Fruit fly (Drosophila melanogaster) whole organism, embryonic: ENCODE data around the gene GstT4.

Experiments
- Aef1 ChIP-seq: fragments of 200-800 bp; sonication (Bioruptor generic); IDR thresholded peaks from 3 replicates; pipeline ENCODE4 v1.3.6; 2022; ENCODE audit warnings: missing biosample characterization, missing genetic modification characterization
- CG10147 ChIP-seq: fragments of 200-800 bp; sonication (Bioruptor generic); optimal IDR thresholded peaks from 2 replicates; lab custom pipeline; 2019; ENCODE audit warnings: missing biosample characterization, mild to moderate bottlenecking, missing genetic modification characterization, moderate library complexity
- CG10366 ChIP-seq: fragments of 200-800 bp; sonication (Bioruptor generic); IDR thresholded peaks from 2 replicates; pipeline ENCODE4 v1.3.6; 2022; ENCODE audit warnings: missing biosample characterization, missing genetic modification characterization
- CG10565 ChIP-seq: fragments of 200-800 bp; sonication (Bioruptor generic); optimal IDR thresholded peaks from 3 replicates; lab custom pipeline; 2016; ENCODE audit warnings: missing biosample characterization, mild to moderate bottlenecking, missing genetic modification characterization
- CG13624 ChIP-seq: fragments of 200-800 bp; sonication (Bioruptor generic); optimal IDR thresholded peaks from 2 replicates; lab custom pipeline; 2016; ENCODE audit warnings: missing biosample characterization, missing genetic modification characterization
- CG13775 ChIP-seq: fragments of 200-800 bp; sonication (Bioruptor generic); optimal IDR thresholded peaks from 3 replicates; lab custom pipeline; 2017; ENCODE audit warnings: missing biosample characterization, mild to moderate bottlenecking, missing genetic modification characterization
- CG1529 ChIP-seq: fragments of 200-800 bp; sonication (Bioruptor generic); optimal IDR thresholded peaks from 3 replicates; lab custom pipeline; 2018; ENCODE audit warnings: missing biosample characterization, missing genetic modification characterization
- CG1647 ChIP-seq: fragments of 200-800 bp; sonication (Bioruptor generic); optimal IDR thresholded peaks from 3 replicates; lab custom pipeline; 2016; ENCODE audit warnings: missing biosample characterization, missing genetic modification characterization
- CG1832 ChIP-seq: fragments of 200-800 bp; sonication (Bioruptor generic); optimal IDR thresholded peaks from 2 replicates; lab custom pipeline; 2017; ENCODE audit warnings: missing biosample characterization, mild to moderate bottlenecking, missing genetic modification characterization, inconsistent platforms
- CG18619 ChIP-seq: fragments of 200-800 bp; sonication (Bioruptor generic); optimal IDR thresholded peaks from 3 replicates; lab custom pipeline; 2017; ENCODE audit warnings: missing biosample characterization, mild to moderate bottlenecking, missing genetic modification characterization
- CG2116 ChIP-seq: fragments of 200-800 bp; sonication (Bioruptor generic); optimal IDR thresholded peaks from 3 replicates; lab custom pipeline; 2018; ENCODE audit warnings: missing biosample characterization, mild to moderate bottlenecking, missing genetic modification characterization
- CG2199 ChIP-seq: fragments of 200-800 bp; sonication (Bioruptor generic); IDR thresholded peaks from 3 replicates; pipeline ENCODE4 v1.3.6; 2022; ENCODE audit warnings: missing biosample characterization, missing genetic modification characterization
- CG2712 ChIP-seq: fragments of 200-800 bp; optimal IDR thresholded peaks from 3 replicates; lab custom pipeline; 2019; ENCODE audit warnings: missing biosample characterization, mild to moderate bottlenecking, missing genetic modification characterization, moderate library complexity
- CG31365 ChIP-seq: fragments of 200-800 bp; sonication (Bioruptor generic); optimal IDR thresholded peaks from 2 replicates; lab custom pipeline; 2018; ENCODE audit warnings: missing biosample characterization, mild to moderate bottlenecking, missing genetic modification characterization
- CG31441 ChIP-seq: fragments of 200-800 bp; sonication (Bioruptor generic); IDR thresholded peaks from 2 replicates; pipeline ENCODE4 v1.3.6; 2022; ENCODE audit warnings: missing biosample characterization, missing genetic modification characterization
- CG3163 ChIP-seq: fragments of 200-800 bp; sonication (Bioruptor generic); optimal IDR thresholded peaks from 3 replicates; lab custom pipeline; 2016; ENCODE audit warnings: missing biosample characterization, missing genetic modification characterization
- CG3847 ChIP-seq: fragments of 200-800 bp; sonication (Bioruptor generic); IDR thresholded peaks from 2 replicates; pipeline ENCODE4 v1.3.6; 2022; ENCODE audit warnings: missing biosample characterization, missing genetic modification characterization
- CG42726 ChIP-seq: fragments of 200-800 bp; sonication (Bioruptor generic); IDR thresholded peaks from 2 replicates; pipeline ENCODE4 v1.3.6; 2022; ENCODE audit warnings: missing biosample characterization, missing genetic modification characterization; ENCODE audit not compliant: partially characterized antibody
- CG9932 ChIP-seq: fragments of 200-800 bp; sonication (Bioruptor generic); IDR thresholded peaks from 2 replicates; pipeline ENCODE4 v1.3.6; 2022; ENCODE audit warnings: missing biosample characterization, missing genetic modification characterization
- CoRest ChIP-seq: fragments of 200-800 bp; sonication (Bioruptor generic); optimal IDR thresholded peaks from 3 replicates; lab custom pipeline; 2018; ENCODE audit warnings: missing biosample characterization, mild to moderate bottlenecking, missing genetic modification characterization, moderate library complexity
- CrebB ChIP-seq: fragments of 200-800 bp; sonication (Bioruptor generic); optimal IDR thresholded peaks from 3 replicates; lab custom pipeline; 2018; ENCODE audit warnings: missing biosample characterization, mild to moderate bottlenecking, missing genetic modification characterization
- Dek ChIP-seq: fragments of 200-800 bp; sonication (Bioruptor generic); optimal IDR thresholded peaks from 3 replicates; lab custom pipeline; 2019; ENCODE audit warnings: missing biosample characterization, mild to moderate bottlenecking, missing genetic modification characterization, moderate library complexity
- Dip2 ChIP-seq: fragments of 200-800 bp; sonication (Bioruptor generic); IDR thresholded peaks from 2 replicates; pipeline ENCODE4 v1.3.6; 2022; ENCODE audit warnings: missing biosample characterization, missing genetic modification characterization
- Hand ChIP-seq: fragments of 200-800 bp; sonication (Bioruptor generic); optimal IDR thresholded peaks from 2 replicates; lab custom pipeline; 2017; ENCODE audit warnings: mild to moderate bottlenecking, missing biosample characterization, missing genetic modification reagents, missing genetic modification characterization
- Hmr ChIP-seq: fragments of 200-800 bp; sonication (Bioruptor generic); optimal IDR thresholded peaks from 3 replicates; lab custom pipeline; 2017; ENCODE audit warnings: mild to moderate bottlenecking, missing biosample characterization, missing genetic modification reagents, missing genetic modification characterization
- Hr3 ChIP-seq: fragments of 200-800 bp; sonication (Bioruptor generic); optimal IDR thresholded peaks from 3 replicates; lab custom pipeline; 2016; ENCODE audit warnings: missing biosample characterization, missing genetic modification characterization
- NC2α ChIP-seq: fragments of 200-800 bp; sonication (Bioruptor generic); optimal IDR thresholded peaks from 2 replicates; lab custom pipeline; 2016; ENCODE audit warnings: missing biosample characterization, missing genetic modification characterization
- NfI ChIP-seq: fragments of 200-800 bp; sonication (Bioruptor generic); optimal IDR thresholded peaks from 3 replicates; lab custom pipeline; 2018; ENCODE audit warnings: missing biosample characterization, mild to moderate bottlenecking, missing genetic modification characterization, moderate library complexity
- Opbp ChIP-seq: fragments of 200-800 bp; sonication (Bioruptor generic); IDR thresholded peaks from 3 replicates; pipeline ENCODE4 v1.3.6; 2022; ENCODE audit warnings: missing biosample characterization, missing genetic modification characterization; ENCODE audit not compliant: partially characterized antibody
- PHDP ChIP-seq: fragments of 200-800 bp; sonication (Bioruptor generic); optimal IDR thresholded peaks from 3 replicates; lab custom pipeline; 2018; ENCODE audit warnings: missing biosample characterization, mild to moderate bottlenecking, missing genetic modification characterization, moderate library complexity
- Pdp1 ChIP-seq, 2 experiments: fragments of 200-800 bp; sonication (Bioruptor generic); optimal IDR thresholded peaks; 3 replicates each; lab custom pipeline; 2016; ENCODE audit warnings: missing biosample characterization in 2 of 2, missing genetic modification characterization in 2 of 2, mild to moderate bottlenecking in 1 of 2, moderate library complexity in 1 of 2
- Ptx1 ChIP-seq: fragments of 200-800 bp; sonication (Bioruptor generic); IDR thresholded peaks from 2 replicates; pipeline ENCODE4 v1.3.6; 2022; ENCODE audit warnings: missing biosample characterization, missing genetic modification characterization
- Rx ChIP-seq: fragments of 200-800 bp; sonication (Bioruptor generic); IDR thresholded peaks from 2 replicates; pipeline ENCODE4 v1.3.6; 2022; ENCODE audit warnings: missing biosample characterization, missing genetic modification characterization
- Sox102F ChIP-seq: fragments of 200-800 bp; sonication (Bioruptor generic); optimal IDR thresholded peaks from 2 replicates; lab custom pipeline; 2018; ENCODE audit warnings: missing biosample characterization, mild to moderate bottlenecking, missing genetic modification characterization, moderate library complexity
- Spps ChIP-seq: fragments of 200-800 bp; sonication (Bioruptor generic); optimal IDR thresholded peaks from 2 replicates; lab custom pipeline; 2018; ENCODE audit warnings: missing biosample characterization, mild to moderate bottlenecking, missing genetic modification characterization
- TFAM ChIP-seq: fragments of 200-800 bp; sonication (Bioruptor generic); optimal IDR thresholded peaks from 2 replicates; lab custom pipeline; 2017; ENCODE audit warnings: missing biosample characterization, missing genetic modification characterization, inconsistent platforms
- Trl ChIP-seq, 3 experiments: fragments of >200 bp in 2 of 3; fragments of 200-800 bp in 1 of 3; sonication (Bioruptor generic) in 1 of 3; optimal IDR thresholded peaks; 2 replicates in 1 of 3; 3 replicates in 2 of 3; lab custom pipeline; 2016 to 2017; ENCODE audit warnings: missing biosample characterization in 1 of 3, missing genetic modification characterization in 1 of 3
- ato ChIP-seq: fragments of 200-800 bp; sonication (Bioruptor generic); IDR thresholded peaks from 2 replicates; pipeline ENCODE4 v1.3.6; 2022; ENCODE audit warnings: missing biosample characterization, missing genetic modification characterization; ENCODE audit not compliant: partially characterized antibody
- cato ChIP-seq: fragments of 200-800 bp; sonication (Bioruptor generic); optimal IDR thresholded peaks from 2 replicates; lab custom pipeline; 2016; ENCODE audit warnings: missing biosample characterization, missing genetic modification characterization, borderline replicate concordance
- chinmo ChIP-seq: fragments of 200-800 bp; sonication (Bioruptor generic); IDR thresholded peaks from 4 replicates; pipeline ENCODE4 v1.3.6; 2022; ENCODE audit warnings: missing biosample characterization, missing genetic modification characterization; ENCODE audit not compliant: partially characterized antibody
- corto ChIP-seq: fragments of 200-800 bp; sonication (Bioruptor generic); optimal IDR thresholded peaks from 2 replicates; lab custom pipeline; 2016; ENCODE audit warnings: missing biosample characterization, mild to moderate bottlenecking, missing genetic modification characterization, moderate library complexity
- fd102C ChIP-seq: fragments of 200-800 bp; sonication (Bioruptor generic); optimal IDR thresholded peaks from 2 replicates; lab custom pipeline; 2018; ENCODE audit warnings: missing biosample characterization, mild to moderate bottlenecking, missing genetic modification characterization, moderate library complexity
- fd96Cb ChIP-seq: fragments of 200-800 bp; sonication (Bioruptor generic); optimal IDR thresholded peaks from 2 replicates; lab custom pipeline; 2018; ENCODE audit warnings: missing biosample characterization, mild to moderate bottlenecking, missing genetic modification characterization, moderate library complexity
- gcm ChIP-seq: fragments of 200-800 bp; sonication (Bioruptor generic); optimal IDR thresholded peaks from 2 replicates; lab custom pipeline; 2019; ENCODE audit warnings: missing biosample characterization, mild to moderate bottlenecking, missing genetic modification characterization, moderate library complexity
- gsb-n ChIP-seq: fragments of 200-800 bp; sonication (Bioruptor generic); optimal IDR thresholded peaks from 3 replicates; lab custom pipeline; 2018; ENCODE audit warnings: missing biosample characterization, mild to moderate bottlenecking, missing genetic modification characterization
- kay ChIP-seq: fragments of 200-800 bp; sonication (Bioruptor generic); optimal IDR thresholded peaks from 2 replicates; lab custom pipeline; 2016; ENCODE audit warnings: missing biosample characterization, missing genetic modification characterization
- kni ChIP-seq: fragments of 200-800 bp; sonication (Bioruptor generic); optimal IDR thresholded peaks from 3 replicates; lab custom pipeline; 2017; ENCODE audit warnings: mild to moderate bottlenecking, missing biosample characterization, missing genetic modification reagents, missing genetic modification characterization
- ssp ChIP-seq: fragments of 200-800 bp; sonication (Bioruptor generic); IDR thresholded peaks from 2 replicates; pipeline ENCODE4 v1.3.6; 2022; ENCODE audit warnings: missing biosample characterization, missing genetic modification characterization
- tin ChIP-seq: fragments of 200-800 bp; sonication (Bioruptor generic); optimal IDR thresholded peaks from 3 replicates; lab custom pipeline; 2016; ENCODE audit warnings: missing biosample characterization, missing genetic modification characterization

The GstT4 gene

DNA sequence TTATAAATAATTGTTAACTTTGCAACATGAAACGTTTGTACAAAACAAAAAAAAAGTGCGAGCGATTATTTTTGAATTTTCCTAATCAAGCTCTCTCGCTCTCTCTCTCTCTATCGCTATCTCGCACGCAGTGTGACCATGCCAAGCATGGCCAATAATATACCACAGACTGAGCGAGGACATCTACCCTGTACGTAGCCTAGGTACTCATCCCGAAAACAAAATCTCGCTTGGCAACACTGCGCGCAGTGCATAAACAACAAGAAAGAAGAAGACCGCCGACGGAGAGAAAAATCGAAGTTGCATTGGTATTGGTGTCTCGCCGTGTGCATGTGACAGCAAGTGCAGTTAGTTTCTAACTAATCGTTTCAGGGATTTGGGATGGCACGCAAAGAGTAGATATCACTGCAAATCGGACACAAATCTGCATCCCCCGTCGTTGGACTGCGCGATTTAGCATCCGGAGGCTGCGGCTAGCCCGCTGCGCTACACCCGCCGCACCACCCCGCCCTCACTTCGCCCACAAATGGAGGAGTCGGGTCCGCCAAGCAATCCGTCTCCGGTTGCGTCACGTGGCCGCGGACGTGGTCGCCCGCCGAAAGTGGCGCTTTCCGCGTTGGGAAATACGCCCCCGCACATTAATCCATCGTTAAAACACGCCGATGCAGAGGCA, 8.5 kb downstream of the GstT4 start, which contains the start of the genes CG1998 and Set2 (continued):
- TF ChIP-seq gsb-n (no peak), Ptx1 (GFP tag; lab: Robert Waterston, UW) (peak; percentile 29; the same call in 1 of the 2 replicates), CG2116 (GFP tag; lab: Kevin White, UChicago) (peak; percentile 68), CG13624 (GFP tag; lab: Kevin White, UChicago) (peak; percentile 57), TFAM (GFP tag; lab: Kevin White, UChicago) (no peak), Rx (GFP tag; lab: Robert Waterston, UW) (no peak), CG9932 (no peak), fd102C (no peak), NC2α (GFP tag; lab: Kevin White, UChicago) (peak; percentile 26), Pdp1 (GFP tag; optimal IDR thresholded peaks at IDR 0.05; lab: Kevin White, UChicago) (peak in 1 of 2 experiments; percentile 64), Dek (tag; lab: Kevin White, UChicago) (peak; percentile 21), cato (GFP tag; lab: Kevin White, UChicago) (no peak), CG1529 (no peak), Aef1 (0 out of 3 replicates have a peak, but pooled peaks have one; percentile 10), CoRest (tag; lab: Kevin White, UChicago) (peak; percentile 57), gcm (GFP tag; lab: Kevin White, UChicago) (no peak), CG13775 (GFP tag; lab: Kevin White, UChicago) (peak; percentile 22), CG3847 (peak; percentile 88), PHDP (tag; lab: Kevin White, UChicago) (no peak), ssp (GFP tag; lab: Robert Waterston, UW) (0 out of 2 replicates have a peak, but pooled peaks have one; percentile 22), CG10366 (no peak), CG2712 (tag; lab: Kevin White, UChicago) (peak; percentile 51), CG3163 (GFP tag; lab: Kevin White, UChicago) (no peak), ato (GFP tag; lab: Robert Waterston, UW) (no peak), CG2199 (GFP tag; lab: Robert Waterston, UW) (peak; percentile 44; the same call in 1 of the 3 replicates), corto (no peak), CG18619 (GFP tag; lab: Kevin White, UChicago) (no peak), CG1647 (no peak)

DNA sequence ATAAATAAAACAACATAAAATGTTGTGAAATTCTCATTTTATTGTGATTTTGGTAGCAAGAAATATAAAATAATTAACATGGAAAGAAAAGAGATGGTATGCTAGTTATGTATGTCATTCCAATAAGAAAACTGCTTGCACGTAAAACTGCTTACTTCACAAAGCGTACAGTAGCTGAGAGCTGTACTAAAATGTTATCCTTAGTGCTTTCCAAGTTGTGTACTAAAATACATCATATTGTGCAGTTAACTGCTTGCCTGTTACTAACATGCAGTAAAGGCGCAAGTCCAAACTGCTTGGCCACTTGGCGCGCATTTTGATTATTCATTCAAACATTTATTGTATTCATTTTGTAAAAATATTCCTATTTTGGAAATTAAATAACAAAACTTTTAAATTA, 16.5 kb downstream of the GstT4 start:
- TF ChIP-seq fd96Cb (tag; lab: Kevin White, UChicago), result no peak
- TF ChIP-seq Trl (optimal IDR thresholded peaks at IDR 0.05; lab: Kevin White, UChicago), result no peak
- no peak for TF ChIP-seq Trl (GFP tag; optimal IDR thresholded peaks at IDR 0.05; lab: Kevin White, UChicago)
- peak; percentile 99 for TF ChIP-seq CG31365 (tag; lab: Kevin White, UChicago)
- peak; percentile 19 for TF ChIP-seq Hr3 (GFP tag; lab: Kevin White, UChicago)
- TF ChIP-seq kni, result no peak
- TF ChIP-seq Opbp, result peak; percentile 31; the same call in 1 of the 3 replicates
- TF ChIP-seq Hand (GFP tag; lab: Kevin White, UChicago), result no peak
- TF ChIP-seq CG31441 (GFP tag; lab: Robert Waterston, UW), result no peak
- TF ChIP-seq CG42726 (GFP tag; lab: Robert Waterston, UW), result peak; percentile 32; the same call in 1 of the 2 replicates
- no peak for TF ChIP-seq CG1832 (GFP tag; lab: Kevin White, UChicago)
- TF ChIP-seq Hmr, result no peak
- no peak for TF ChIP-seq CG10147 (GFP tag; lab: Kevin White, UChicago)
- TF ChIP-seq Dip2 (GFP tag; lab: Robert Waterston, UW), result no peak
- TF ChIP-seq Sox102F (GFP tag; lab: Kevin White, UChicago), result no peak
- no peak for TF ChIP-seq kay (GFP tag; lab: Kevin White, UChicago)
- no peak for TF ChIP-seq tin (GFP tag; lab: Kevin White, UChicago)
- no peak for TF ChIP-seq Spps (tag; lab: Kevin White, UChicago)
- TF ChIP-seq chinmo (GFP tag; lab: Robert Waterston, UW), result 0 out of 4 replicates have a peak, but pooled peaks have one; percentile 39
- TF ChIP-seq CrebB (tag; lab: Kevin White, UChicago), result no peak
- TF ChIP-seq CG10565 (GFP tag; lab: Kevin White, UChicago), result no peak
- no peak for TF ChIP-seq NfI (GFP tag; lab: Kevin White, UChicago)
